Fruit fly (Drosophila melanogaster): ENCODE results near the gene CG7720.

CG7720 gene

dm6 chr3R:18743270-18743922 lies 51.6 kb downstream of the CG7720 start, which contains the start of gene Mekk1 (continued):
- TF ChIP-seq CG2116 (GFP tag; optimal IDR thresholded peaks at IDR 0.05) (peak; percentile 75), CG10979 (tag; optimal IDR thresholded peaks at IDR 0.05) (peak; percentile 2), CG10431 (GFP tag; optimal IDR thresholded peaks at IDR 0.05) (peak; percentile 7), CG4424 (GFP tag; optimal IDR thresholded peaks at IDR 0.05) (peak; percentile 54), Antp (GFP tag; optimal IDR thresholded peaks at IDR 0.05) (peak; percentile 31), pum (GFP tag; optimal IDR thresholded peaks at IDR 0.05) (peak; percentile 20), Fer2 (tag; optimal IDR thresholded peaks at IDR 0.05) (peak; percentile 16), CG10321 (GFP tag; IDR thresholded peaks at IDR 0.05) (no peak), nerfin-1 (tag; optimal IDR thresholded peaks at IDR 0.05) (no peak), CG13624 (GFP tag; optimal IDR thresholded peaks at IDR 0.05) (peak; percentile 59), nerfin-2 (GFP tag; IDR thresholded peaks at IDR 0.05; ENCODE audit: partially characterized antibody) (no peak), Meics (GFP tag; optimal IDR thresholded peaks at IDR 0.05) (peak; percentile 56), CG1792 (GFP tag; optimal IDR thresholded peaks at IDR 0.05) (peak; percentile 35), D19A (tag; optimal IDR thresholded peaks at IDR 0.05) (no peak), CG9727 (GFP tag; optimal IDR thresholded peaks at IDR 0.05) (peak; percentile 21), gfzf (GFP tag; optimal IDR thresholded peaks at IDR 0.05) (peak; percentile 14), nom (GFP tag; optimal IDR thresholded peaks at IDR 0.05) (peak; percentile 62), chif (GFP tag; optimal IDR thresholded peaks at IDR 0.05) (peak in 1 of 2 experiments; percentile 13), CG15479 (GFP tag; optimal IDR thresholded peaks at IDR 0.05) (no peak), CG2202 (tag; optimal IDR thresholded peaks at IDR 0.05) (no peak), Jarid2 (GFP tag; optimal IDR thresholded peaks at IDR 0.05) (peak; percentile 72), CG4617 (GFP tag; optimal IDR thresholded peaks at IDR 0.05; ENCODE audit: borderline replicate concordance) (peak; percentile 4), shn (GFP tag; optimal IDR thresholded peaks at IDR 0.05) (peak; percentile 53), vvl (GFP tag; IDR thresholded peaks at IDR 0.05) (no peak), ro (GFP tag; IDR thresholded peaks at IDR 0.05) (no peak), CG2678 (tag; optimal IDR thresholded peaks at IDR 0.05) (peak; percentile 70), Deaf1 (tag; optimal IDR thresholded peaks at IDR 0.05) (no peak), C15 (GFP tag; IDR thresholded peaks at IDR 0.05) (no peak), gsb-n (tag; optimal IDR thresholded peaks at IDR 0.05) (peak; percentile 29), sna (GFP tag; IDR thresholded peaks at IDR 0.05; ENCODE audit: partially characterized antibody) (peak; percentile 48; the same call in 1 of the 2 replicates), Dp (GFP tag; optimal IDR thresholded peaks at IDR 0.05) (peak; percentile 91), HmgD (GFP tag; optimal IDR thresholded peaks at IDR 0.05) (peak; percentile 38), Trl (optimal IDR thresholded peaks at IDR 0.05) (peak in 1 of 2 experiments; percentile 43), Trl (GFP tag; optimal IDR thresholded peaks at IDR 0.05) (peak; percentile 38), Hsf (GFP tag; optimal IDR thresholded peaks at IDR 0.05) (peak; percentile 57), CG12391 (tag; optimal IDR thresholded peaks at IDR 0.05) (peak; percentile 66), Atf-2 (GFP tag; optimal IDR thresholded peaks at IDR 0.05) (no peak), CG14710 (tag; optimal IDR thresholded peaks at IDR 0.05) (peak; percentile 50), Side (GFP tag; optimal IDR thresholded peaks at IDR 0.05) (peak; percentile 19), Awh (GFP tag; IDR thresholded peaks at IDR 0.05) (no peak), D19B (GFP tag; optimal IDR thresholded peaks at IDR 0.05) (peak; percentile 39), bowl (GFP tag; IDR thresholded peaks at IDR 0.05) (no peak), her (GFP tag; optimal IDR thresholded peaks at IDR 0.05) (peak; percentile 17), CG4404 (GFP tag; IDR thresholded peaks at IDR 0.05) (no peak), HHEX (GFP tag; optimal IDR thresholded peaks at IDR 0.05) (peak; percentile 13), CG7786 (GFP tag; optimal IDR thresholded peaks at IDR 0.05) (peak; percentile 51), ftz-f1 (GFP tag; optimal IDR thresholded peaks at IDR 0.05) (no peak), crol (GFP tag; IDR thresholded peaks at IDR 0.05) (no peak), Oli (tag; optimal IDR thresholded peaks at IDR 0.05) (peak; percentile 4), PHDP (tag; optimal IDR thresholded peaks at IDR 0.05) (peak; percentile 43)

Data from whole organism, embryonic.